Fruit fly (Drosophila melanogaster) whole organism, embryonic: ENCODE results near the gene kek6.

Experiments
- B-H2 ChIP-seq: fragments of 200-800 bp; sonication (Bioruptor generic); optimal IDR thresholded peaks from 2 replicates; lab custom pipeline; 2018; ENCODE audit warnings: missing biosample characterization, mild to moderate bottlenecking, missing genetic modification characterization
- BEAF-32 ChIP-seq: fragments of 200-800 bp; sonication (Bioruptor generic); optimal IDR thresholded peaks from 3 replicates; lab custom pipeline; 2017; ENCODE audit warnings: missing biosample characterization, missing genetic modification characterization, mild to moderate bottlenecking, moderate library complexity, missing genetic modification reagents
- CG10209 ChIP-seq: fragments of 200-800 bp; sonication (Bioruptor generic); optimal IDR thresholded peaks from 3 replicates; lab custom pipeline; 2017; ENCODE audit warnings: missing biosample characterization, mild to moderate bottlenecking, missing genetic modification characterization, missing genetic modification reagents
- CG11504 ChIP-seq: fragments of 200-800 bp; sonication (Bioruptor generic); optimal IDR thresholded peaks from 3 replicates; lab custom pipeline; 2019; ENCODE audit warnings: missing biosample characterization, mild to moderate bottlenecking, missing genetic modification characterization, moderate library complexity
- CG13287 ChIP-seq: fragments of 200-800 bp; sonication (Bioruptor generic); IDR thresholded peaks from 2 replicates; pipeline ENCODE4 v1.3.6; 2022; ENCODE audit warnings: missing biosample characterization, missing genetic modification characterization; ENCODE audit not compliant: partially characterized antibody
- CG13894 ChIP-seq: fragments of 200-800 bp; sonication (Bioruptor generic); optimal IDR thresholded peaks from 3 replicates; lab custom pipeline; 2018; ENCODE audit warnings: missing biosample characterization, mild to moderate bottlenecking, missing genetic modification characterization, moderate library complexity
- CG15269 ChIP-seq: fragments of 200-800 bp; sonication (Bioruptor generic); optimal IDR thresholded peaks from 2 replicates; lab custom pipeline; 2018; ENCODE audit warnings: missing biosample characterization, mild to moderate bottlenecking, missing genetic modification characterization, moderate library complexity
- CG1603 ChIP-seq: fragments of 200-800 bp; sonication (Bioruptor generic); optimal IDR thresholded peaks from 2 replicates; lab custom pipeline; 2019; ENCODE audit warnings: missing biosample characterization, mild to moderate bottlenecking, missing genetic modification characterization, moderate library complexity
- CG18011 ChIP-seq: fragments of 200-800 bp; sonication (Bioruptor generic); optimal IDR thresholded peaks from 2 replicates; lab custom pipeline; 2017; ENCODE audit warnings: missing biosample characterization, missing genetic modification characterization, mild to moderate bottlenecking, moderate library complexity, missing genotype
- CG1832 ChIP-seq: fragments of 200-800 bp; sonication (Bioruptor generic); optimal IDR thresholded peaks from 2 replicates; lab custom pipeline; 2017; ENCODE audit warnings: missing biosample characterization, mild to moderate bottlenecking, missing genetic modification characterization, inconsistent platforms
- CG18764 ChIP-seq: fragments of 200-800 bp; sonication (Bioruptor generic); optimal IDR thresholded peaks from 3 replicates; lab custom pipeline; 2016; ENCODE audit warnings: missing biosample characterization, missing genetic modification characterization
- CG2120 ChIP-seq: fragments of 200-800 bp; sonication (Bioruptor generic); optimal IDR thresholded peaks from 3 replicates; lab custom pipeline; 2016; ENCODE audit warnings: missing biosample characterization, missing genetic modification characterization
- CG31388 ChIP-seq: fragments of 200-800 bp; sonication (Bioruptor generic); optimal IDR thresholded peaks from 2 replicates; lab custom pipeline; 2016; ENCODE audit warnings: missing biosample characterization, missing genetic modification characterization
- CG31441 ChIP-seq: fragments of 200-800 bp; sonication (Bioruptor generic); IDR thresholded peaks from 2 replicates; pipeline ENCODE4 v1.3.6; 2022; ENCODE audit warnings: missing biosample characterization, missing genetic modification characterization
- CG34224 ChIP-seq: fragments of 200-800 bp; sonication (Bioruptor generic); IDR thresholded peaks from 3 replicates; pipeline ENCODE4 v1.3.6; 2022; ENCODE audit warnings: missing biosample characterization, missing genetic modification characterization; ENCODE audit not compliant: partially characterized antibody
- CG4404 ChIP-seq: fragments of 200-800 bp; sonication (Bioruptor generic); IDR thresholded peaks from 2 replicates; pipeline ENCODE4 v1.3.6; 2022; ENCODE audit warnings: missing biosample characterization, missing genetic modification characterization
- CG4707 ChIP-seq: fragments of 200-800 bp; sonication (Bioruptor generic); optimal IDR thresholded peaks from 2 replicates; lab custom pipeline; 2018; ENCODE audit warnings: missing biosample characterization, mild to moderate bottlenecking, missing genetic modification characterization, moderate library complexity
- CG4730 ChIP-seq: fragments of 200-800 bp; sonication (Bioruptor generic); IDR thresholded peaks from 2 replicates; pipeline ENCODE4 v1.3.6; 2022; ENCODE audit warnings: missing biosample characterization, missing genetic modification characterization
- CG5180 ChIP-seq: fragments of 200-800 bp; sonication (Bioruptor generic); optimal IDR thresholded peaks from 3 replicates; lab custom pipeline; 2017; ENCODE audit warnings: missing biosample characterization, missing genetic modification characterization, mild to moderate bottlenecking, moderate library complexity, missing genetic modification reagents
- CG5245 ChIP-seq: fragments of 200-800 bp; sonication (Bioruptor generic); optimal IDR thresholded peaks from 3 replicates; lab custom pipeline; 2016; ENCODE audit warnings: missing biosample characterization, missing genetic modification characterization
- CG6254 ChIP-seq: fragments of 200-800 bp; sonication (Bioruptor generic); optimal IDR thresholded peaks from 3 replicates; lab custom pipeline; 2017; ENCODE audit warnings: mild to moderate bottlenecking, missing biosample characterization, missing genetic modification reagents, missing genetic modification characterization
- CG6683 ChIP-seq: fragments of 200-800 bp; sonication (Bioruptor generic); optimal IDR thresholded peaks from 2 replicates; lab custom pipeline; 2017; ENCODE audit warnings: missing biosample characterization, mild to moderate bottlenecking, missing genetic modification characterization, missing genetic modification reagents
- CG7839 ChIP-seq: fragments of 200-800 bp; sonication (Bioruptor generic); optimal IDR thresholded peaks from 3 replicates; lab custom pipeline; 2018; ENCODE audit warnings: missing biosample characterization, mild to moderate bottlenecking, missing genetic modification characterization, moderate library complexity
- Camta ChIP-seq: fragments of 200-800 bp; sonication (Bioruptor generic); optimal IDR thresholded peaks from 2 replicates; lab custom pipeline; 2016; ENCODE audit warnings: missing biosample characterization, missing genetic modification characterization
- Dbx ChIP-seq: fragments of 200-800 bp; sonication (Bioruptor generic); IDR thresholded peaks from 3 replicates; pipeline ENCODE4 v1.3.6; 2022; ENCODE audit warnings: missing biosample characterization, missing genetic modification characterization
- Dref ChIP-seq: fragments of 200-800 bp; sonication (Bioruptor generic); IDR thresholded peaks from 2 replicates; pipeline ENCODE4 v1.3.6; 2022; ENCODE audit warnings: missing biosample characterization, missing genetic modification characterization
- Drgx ChIP-seq: fragments of 200-800 bp; sonication (Bioruptor generic); IDR thresholded peaks from 2 replicates; pipeline ENCODE4 v1.3.6; 2022; ENCODE audit warnings: missing biosample characterization, missing genetic modification characterization
- Elba2 ChIP-seq: fragments of 200-800 bp; sonication (Bioruptor generic); optimal IDR thresholded peaks from 3 replicates; lab custom pipeline; 2016; ENCODE audit warnings: missing biosample characterization, missing genetic modification characterization
- H2.0 ChIP-seq: fragments of 200-800 bp; sonication (Bioruptor generic); IDR thresholded peaks from 2 replicates; pipeline ENCODE4 v1.3.6; 2022; ENCODE audit warnings: missing biosample characterization, missing genetic modification characterization
- Hr39 ChIP-seq: fragments of >200 bp; optimal IDR thresholded peaks from 2 replicates; lab custom pipeline; 2017
- NC2α ChIP-seq: fragments of 200-800 bp; sonication (Bioruptor generic); optimal IDR thresholded peaks from 2 replicates; lab custom pipeline; 2016; ENCODE audit warnings: missing biosample characterization, missing genetic modification characterization
- Neu2 ChIP-seq: fragments of 200-800 bp; sonication (Bioruptor generic); optimal IDR thresholded peaks from 3 replicates; lab custom pipeline; 2016; ENCODE audit warnings: missing biosample characterization, missing genetic modification characterization, borderline replicate concordance
- Rfx ChIP-seq: fragments of 200-800 bp; sonication (Bioruptor generic); IDR thresholded peaks from 2 replicates; pipeline ENCODE4 v1.3.6; 2022; ENCODE audit warnings: missing biosample characterization, missing genetic modification characterization
- Xrp1 ChIP-seq: fragments of 200-800 bp; sonication (Bioruptor generic); IDR thresholded peaks from 2 replicates; pipeline ENCODE4 v1.3.6; 2022; ENCODE audit warnings: missing biosample characterization, missing genetic modification characterization
- YL-1 ChIP-seq: fragments of 200-800 bp; sonication (Bioruptor generic); optimal IDR thresholded peaks from 3 replicates; lab custom pipeline; 2017; ENCODE audit warnings: missing biosample characterization, mild to moderate bottlenecking, missing genetic modification characterization
- ara ChIP-seq: fragments of 200-800 bp; sonication (Bioruptor generic); IDR thresholded peaks from 2 replicates; pipeline ENCODE4 v1.3.6; 2022; ENCODE audit warnings: missing biosample characterization, missing genetic modification characterization
- ase ChIP-seq: fragments of 200-800 bp; sonication (Bioruptor generic); IDR thresholded peaks from 3 replicates; pipeline ENCODE4 v1.3.6; 2022; ENCODE audit warnings: missing biosample characterization, missing genetic modification characterization
- bab2 ChIP-seq: fragments of 200-800 bp; sonication (Bioruptor generic); optimal IDR thresholded peaks from 2 replicates; lab custom pipeline; 2016; ENCODE audit warnings: missing biosample characterization, missing genetic modification characterization
- chm ChIP-seq: fragments of 200-800 bp; sonication (Bioruptor generic); IDR thresholded peaks from 2 replicates; pipeline ENCODE4 v1.3.6; 2022; ENCODE audit warnings: missing biosample characterization, missing genetic modification characterization
- disco-r ChIP-seq: fragments of 200-800 bp; sonication (Bioruptor generic); optimal IDR thresholded peaks from 2 replicates; lab custom pipeline; 2016; ENCODE audit warnings: missing biosample characterization, missing genetic modification characterization
- ftz-f1 ChIP-seq: fragments of 200-800 bp; sonication (Bioruptor generic); optimal IDR thresholded peaks from 2 replicates; lab custom pipeline; 2016; ENCODE audit warnings: missing biosample characterization, missing genetic modification characterization
- mirr ChIP-seq: fragments of 200-800 bp; sonication (Bioruptor generic); optimal IDR thresholded peaks from 3 replicates; lab custom pipeline; 2018; ENCODE audit warnings: missing biosample characterization, mild to moderate bottlenecking, missing genetic modification characterization
- pum ChIP-seq: fragments of 200-800 bp; sonication (Bioruptor generic); optimal IDR thresholded peaks from 2 replicates; lab custom pipeline; 2016; ENCODE audit warnings: missing biosample characterization, missing genetic modification characterization
- ranshi ChIP-seq: fragments of 200-800 bp; sonication (Bioruptor generic); IDR thresholded peaks from 2 replicates; pipeline ENCODE4 v1.3.6; 2022; ENCODE audit warnings: missing biosample characterization, missing genetic modification characterization
- rib ChIP-seq: fragments of 200-800 bp; sonication (Bioruptor generic); IDR thresholded peaks from 2 replicates; pipeline ENCODE4 v1.3.6; 2022; ENCODE audit warnings: missing biosample characterization, missing genetic modification characterization
- stc ChIP-seq: fragments of 200-800 bp; sonication (Bioruptor generic); IDR thresholded peaks from 2 replicates; pipeline ENCODE4 v1.3.6; 2022; ENCODE audit warnings: missing biosample characterization, missing genetic modification characterization
- sug ChIP-seq: fragments of 200-800 bp; optimal IDR thresholded peaks from 2 replicates; lab custom pipeline; 2019; ENCODE audit warnings: missing biosample characterization, mild to moderate bottlenecking, missing genetic modification characterization, moderate library complexity
- trem ChIP-seq: fragments of 200-800 bp; optimal IDR thresholded peaks from 3 replicates; lab custom pipeline; 2019; ENCODE audit warnings: missing biosample characterization, mild to moderate bottlenecking, missing genetic modification characterization, moderate library complexity
- unc-4 ChIP-seq: fragments of 200-800 bp; sonication (Bioruptor generic); IDR thresholded peaks from 2 replicates; pipeline ENCODE4 v1.3.6; 2022; ENCODE audit warnings: missing biosample characterization, missing genetic modification characterization; ENCODE audit not compliant: partially characterized antibody
- wdn ChIP-seq: fragments of 200-800 bp; sonication (Bioruptor generic); IDR thresholded peaks from 2 replicates; pipeline ENCODE4 v1.3.6; 2022; ENCODE audit warnings: missing biosample characterization, missing genetic modification characterization
- yki ChIP-seq: fragments of >200 bp; optimal IDR thresholded peaks from 3 replicates; lab custom pipeline; 2018

Gene kek6

dm6 chr3R:31686692-31687351, 64.9 kb downstream of the kek6 start (continued):
- TF ChIP-seq CG4707 (GFP tag; lab: Kevin White, UChicago) (peak; percentile 87), CG6683 (GFP tag; lab: Kevin White, UChicago) (peak; percentile 40), CG13287 (no peak), CG18764 (GFP tag; lab: Kevin White, UChicago) (peak; percentile 82), CG13894 (no peak), CG1603 (tag; lab: Kevin White, UChicago) (peak; percentile 95), pum (GFP tag; lab: Kevin White, UChicago) (peak; percentile 87), CG34224 (GFP tag; lab: Robert Waterston, UW) (no peak), Dbx (GFP tag; lab: Robert Waterston, UW) (no peak), ftz-f1 (GFP tag; lab: Kevin White, UChicago) (no peak), YL-1 (GFP tag; lab: Kevin White, UChicago) (peak; percentile 36), Xrp1 (GFP tag; lab: Robert Waterston, UW) (peak; percentile 95), CG4404 (GFP tag; lab: Robert Waterston, UW) (peak; percentile 76), CG6254 (peak; percentile 92), Camta (peak; percentile 89), B-H2 (GFP tag; lab: Kevin White, UChicago) (no peak), wdn (0 out of 2 replicates have a peak, but pooled peaks have one; percentile 24), ara (GFP tag; lab: Robert Waterston, UW) (peak; percentile 94), yki (lab: Kevin White, UChicago) (no peak), CG5245 (GFP tag; lab: Kevin White, UChicago) (peak; percentile 92), CG1832 (GFP tag; lab: Kevin White, UChicago) (no peak), disco-r (GFP tag; lab: Kevin White, UChicago) (peak; percentile 45), trem (tag; lab: Kevin White, UChicago) (peak; percentile 89), stc (GFP tag; lab: Robert Waterston, UW) (peak; percentile 69), sug (tag; lab: Kevin White, UChicago) (peak; percentile 13), CG2120 (GFP tag; lab: Kevin White, UChicago) (peak; percentile 7), Dref (GFP tag; lab: Robert Waterston, UW) (no peak), chm (GFP tag; lab: Robert Waterston, UW) (peak; percentile 86; the same call in 1 of the 2 replicates), bab2 (peak; percentile 83), CG4730 (GFP tag; lab: Robert Waterston, UW) (peak; percentile 72), CG7839 (tag; lab: Kevin White, UChicago) (peak; percentile 89), BEAF-32 (GFP tag; lab: Kevin White, UChicago) (no peak), Rfx (GFP tag; lab: Robert Waterston, UW) (no peak), CG31441 (GFP tag; lab: Robert Waterston, UW) (peak; percentile 94), mirr (GFP tag; lab: Kevin White, UChicago) (no peak), unc-4 (no peak), CG5180 (peak; percentile 75), Elba2 (GFP tag; lab: Kevin White, UChicago) (peak; percentile 17), CG15269 (tag; lab: Kevin White, UChicago) (peak; percentile 61), H2.0 (GFP tag; lab: Robert Waterston, UW) (peak; percentile 72), CG11504 (peak; percentile 89), CG31388 (peak; percentile 17), ase (peak; percentile 69; the same call in 1 of the 3 replicates), CG10209 (peak; percentile 85), ranshi (GFP tag; lab: Robert Waterston, UW) (peak; percentile 80), Neu2 (no peak), CG18011 (GFP tag; lab: Kevin White, UChicago) (peak; percentile 22), NC2α (GFP tag; lab: Kevin White, UChicago) (peak; percentile 73), Hr39 (no peak), rib (GFP tag; lab: Robert Waterston, UW) (no peak), Drgx (peak; percentile 79)
